Worm (Caenorhabditis elegans): ENCODE measurements around the gene C14E2.3.
A peak's percentile ranks its signal among the peaks of the same experiment; 100 is the strongest.

C14E2.3 gene

ce11 chrX:1837703-1838102 is 26.4 kb upstream of the C14E2.3 start:
- TF ChIP-seq lin-11 (tag; optimal IDR thresholded peaks at IDR 0.05): peak; percentile 5
- no peak for TF ChIP-seq C34F6.9 (tag; optimal IDR thresholded peaks at IDR 0.05)
- TF ChIP-seq Y55F3AM.14 (GFP tag; optimal IDR thresholded peaks at IDR 0.05): peak; percentile 46
- TF ChIP-seq nhr-77 (tag; optimal IDR thresholded peaks at IDR 0.05): no peak
- no peak for TF ChIP-seq elt-1 (tag; optimal IDR thresholded peaks at IDR 0.05)
- TF ChIP-seq nhr-6 (tag; optimal IDR thresholded peaks at IDR 0.05): no peak
- TF ChIP-seq nhr-129 (tag; optimal IDR thresholded peaks at IDR 0.05): peak; percentile 53
- TF ChIP-seq unc-55 (GFP tag; optimal IDR thresholded peaks at IDR 0.05): peak; percentile 35
- no peak for TF ChIP-seq fos-1 (tag; optimal IDR thresholded peaks at IDR 0.05)
- TF ChIP-seq ama-1 (optimal IDR thresholded peaks at IDR 0.05): no peak
- TF ChIP-seq R02D3.7 (tag; optimal IDR thresholded peaks at IDR 0.05): no peak
- TF ChIP-seq lsy-2 (tag; optimal IDR thresholded peaks at IDR 0.05): peak in 1 of 2 experiments; percentile 44
- TF ChIP-seq sma-9 (GFP tag; optimal IDR thresholded peaks at IDR 0.05): peak; percentile 49
- TF ChIP-seq sma-9 (tag; optimal IDR thresholded peaks at IDR 0.05): no peak
- no peak for TF ChIP-seq aly-2 (tag; optimal IDR thresholded peaks at IDR 0.05)
- no peak for TF ChIP-seq sem-4 (tag; optimal IDR thresholded peaks at IDR 0.05)
- no peak for TF ChIP-seq ceh-16 (tag; optimal IDR thresholded peaks at IDR 0.05)
- no peak for TF ChIP-seq blmp-1 (tag; optimal IDR thresholded peaks at IDR 0.05; ENCODE audit: insufficient read depth)
- TF ChIP-seq nhr-21 (tag; optimal IDR thresholded peaks at IDR 0.05): peak; percentile 19
- peak; percentile 54 for TF ChIP-seq gmeb-1 (tag; optimal IDR thresholded peaks at IDR 0.05)
- TF ChIP-seq sma-3 (GFP tag; optimal IDR thresholded peaks at IDR 0.05): peak; percentile 17
- peak; percentile 8 for TF ChIP-seq F13H6.1 (tag; optimal IDR thresholded peaks at IDR 0.05)

ce11 chrX:1830475-1830874 is 19.1 kb upstream of the C14E2.3 start:
- no peak for TF ChIP-seq alr-1 (tag; optimal IDR thresholded peaks at IDR 0.05)
- TF ChIP-seq ama-1 (optimal IDR thresholded peaks at IDR 0.05): no peak
- no peak for TF ChIP-seq ZK546.5 (tag; optimal IDR thresholded peaks at IDR 0.05)
- TF ChIP-seq egl-27 (tag; optimal IDR thresholded peaks at IDR 0.05): no peak
- no peak for TF ChIP-seq sma-3 (GFP tag; optimal IDR thresholded peaks at IDR 0.05)
- TF ChIP-seq ceh-82 (tag; optimal IDR thresholded peaks at IDR 0.05): no peak

- TF ChIP-seq unc-62 (GFP tag; optimal IDR thresholded peaks at IDR 0.05) (no peak), ceh-16 (tag; optimal IDR thresholded peaks at IDR 0.05) (no peak), unc-55 (GFP tag; optimal IDR thresholded peaks at IDR 0.05) (no peak), elt-3 (tag; optimal IDR thresholded peaks at IDR 0.05) (no peak), dmd-4 (tag; optimal IDR thresholded peaks at IDR 0.05) (no peak), fos-1 (tag; optimal IDR thresholded peaks at IDR 0.05) (no peak), nhr-10 (tag; optimal IDR thresholded peaks at IDR 0.05) (no peak), mdl-1 (tag; optimal IDR thresholded peaks at IDR 0.05) (no peak), sma-3 (GFP tag; optimal IDR thresholded peaks at IDR 0.05) (no peak), nhr-11 (tag; optimal IDR thresholded peaks at IDR 0.05) (no peak), ama-1 (optimal IDR thresholded peaks at IDR 0.05) (no peak), elt-1 (tag; optimal IDR thresholded peaks at IDR 0.05) (no peak), alr-1 (tag; optimal IDR thresholded peaks at IDR 0.05) (no peak), lsy-2 (tag; optimal IDR thresholded peaks at IDR 0.05) (no peak), mab-5 (tag; optimal IDR thresholded peaks at IDR 0.05) (no peak), ztf-4 (tag; optimal IDR thresholded peaks at IDR 0.05) (no peak), ZK546.5 (tag; optimal IDR thresholded peaks at IDR 0.05) (no peak), sma-9 (GFP tag; optimal IDR thresholded peaks at IDR 0.05) (no peak), sma-9 (tag; optimal IDR thresholded peaks at IDR 0.05) (no peak), zag-1 (tag; optimal IDR thresholded peaks at IDR 0.05) (no peak), sem-4 (tag; optimal IDR thresholded peaks at IDR 0.05) (no peak)
These were observed 18.6 kb upstream of the C14E2.3 start, which contains the start of gene C14E2.6 for ce11 chrX:1829937-1830336. TSS of gene C14E2.6 (minus strand) at chrX:1830037.

ce11 chrX:1826166-1826565 is 14.8 kb upstream of the C14E2.3 start, which contains the start of gene C14E2.1:
TSS of gene C14E2.1 (plus strand) at chrX:1826466.
- no peak for TF ChIP-seq lsy-2 (tag; optimal IDR thresholded peaks at IDR 0.05)
- no peak for TF ChIP-seq snpc-4 (tag; optimal IDR thresholded peaks at IDR 0.05)
- no peak for TF ChIP-seq blmp-1 (tag; optimal IDR thresholded peaks at IDR 0.05; ENCODE audit: insufficient read depth)
- no peak for TF ChIP-seq sma-9 (GFP tag; optimal IDR thresholded peaks at IDR 0.05)
- TF ChIP-seq sma-9 (tag; optimal IDR thresholded peaks at IDR 0.05): no peak
- TF ChIP-seq nhr-25 (tag; optimal IDR thresholded peaks at IDR 0.05): no peak
- no peak for TF ChIP-seq nhr-6 (tag; optimal IDR thresholded peaks at IDR 0.05)
- TF ChIP-seq skn-1 (tag; optimal IDR thresholded peaks at IDR 0.05): no peak
- TF ChIP-seq nhr-11 (tag; optimal IDR thresholded peaks at IDR 0.05): no peak
- TF ChIP-seq ZK546.5 (tag; optimal IDR thresholded peaks at IDR 0.05): no peak
- TF ChIP-seq nhr-12 (tag; optimal IDR thresholded peaks at IDR 0.05): no peak
- TF ChIP-seq elt-3 (tag; optimal IDR thresholded peaks at IDR 0.05): no peak
- no peak for TF ChIP-seq Y55F3AM.14 (GFP tag; optimal IDR thresholded peaks at IDR 0.05)
- TF ChIP-seq unc-55 (GFP tag; optimal IDR thresholded peaks at IDR 0.05): no peak
- no peak for TF ChIP-seq ztf-4 (tag; optimal IDR thresholded peaks at IDR 0.05)
- TF ChIP-seq nhr-77 (tag; optimal IDR thresholded peaks at IDR 0.05): no peak
- no peak for TF ChIP-seq nhr-129 (tag; optimal IDR thresholded peaks at IDR 0.05)
- no peak for TF ChIP-seq sma-3 (GFP tag; optimal IDR thresholded peaks at IDR 0.05)
- no peak for TF ChIP-seq egl-27 (tag; optimal IDR thresholded peaks at IDR 0.05)

All from whole organism, L2 larva.